Worm (Caenorhabditis elegans): ENCODE results near the gene ifb-2.

ce11 chrII:5734883-5735282, 15.1 kb upstream of the ifb-2 start:
- TF ChIP-seq unc-62 (GFP tag; optimal IDR thresholded peaks at IDR 0.05) (no peak), ama-1 (optimal IDR thresholded peaks at IDR 0.05) (no peak), nhr-11 (tag; optimal IDR thresholded peaks at IDR 0.05) (no peak), snpc-4 (tag; optimal IDR thresholded peaks at IDR 0.05) (no peak), nhr-28 (tag; optimal IDR thresholded peaks at IDR 0.05) (no peak), lir-3 (tag; optimal IDR thresholded peaks at IDR 0.05; ENCODE audit: poor library complexity) (no peak), lin-15B (tag; optimal IDR thresholded peaks at IDR 0.05) (no peak), elt-3 (tag; optimal IDR thresholded peaks at IDR 0.05) (no peak), fos-1 (tag; optimal IDR thresholded peaks at IDR 0.05) (no peak), xbp-1 (tag; optimal IDR thresholded peaks at IDR 0.05) (no peak), zag-1 (tag; optimal IDR thresholded peaks at IDR 0.05) (no peak), lsy-2 (tag; optimal IDR thresholded peaks at IDR 0.05) (no peak)

Data from whole organism, L1 larva.